Worm (Caenorhabditis elegans) whole organism, L3 larva: Measurements from ENCODE around the gene F29B9.12.

Experiments used
- R02D3.7 ChIP-seq: fragments of 150-350 bp; optimal IDR thresholded peaks from 2 replicates; lab custom pipeline; 2014; ENCODE audit warnings: missing biosample characterization, missing genetic modification characterization
- ZK546.5 ChIP-seq: sonication (generic microtip); optimal IDR thresholded peaks from 2 replicates; lab custom pipeline; 2017; ENCODE audit warnings: missing biosample characterization, missing genetic modification characterization
- aly-2 ChIP-seq: fragments of 150-350 bp; optimal IDR thresholded peaks from 2 replicates; lab custom pipeline; 2014; ENCODE audit warnings: missing biosample characterization, missing genetic modification characterization
- ama-1 ChIP-seq: fragments of 150-350 bp; optimal IDR thresholded peaks from 2 replicates; lab custom pipeline; 2018
- ceh-16 ChIP-seq: sonication (generic microtip); optimal IDR thresholded peaks from 2 replicates; lab custom pipeline; 2017; ENCODE audit warnings: missing biosample characterization, missing genetic modification characterization
- ceh-28 ChIP-seq: fragments of 150-350 bp; optimal IDR thresholded peaks from 2 replicates; lab custom pipeline; 2014; ENCODE audit warnings: missing biosample characterization, missing genetic modification reagents, missing genetic modification characterization
- ceh-82 ChIP-seq: fragments of 150-350 bp; optimal IDR thresholded peaks from 2 replicates; lab custom pipeline; 2014; ENCODE audit warnings: missing biosample characterization, missing genetic modification characterization
- ceh-9 ChIP-seq: sonication (generic microtip); optimal IDR thresholded peaks from 2 replicates; lab custom pipeline; 2018; ENCODE audit warnings: missing biosample characterization, missing genetic modification characterization
- daf-12 ChIP-seq: fragments of 150-350 bp; optimal IDR thresholded peaks from 2 replicates; lab custom pipeline; 2014; ENCODE audit warnings: missing biosample characterization, missing genetic modification reagents, missing genetic modification characterization
- egl-27 ChIP-seq: sonication (generic microtip); optimal IDR thresholded peaks from 4 replicates; lab custom pipeline; 2017; ENCODE audit warnings: missing biosample characterization, missing genetic modification reagents, missing genetic modification characterization
- egl-5 ChIP-seq: fragments of 150-350 bp; optimal IDR thresholded peaks from 2 replicates; lab custom pipeline; 2017; ENCODE audit warnings: missing biosample characterization, missing genetic modification reagents, missing genetic modification characterization, inconsistent platforms
- elt-1 ChIP-seq: fragments of 150-350 bp; optimal IDR thresholded peaks from 2 replicates; lab custom pipeline; 2014; ENCODE audit warnings: missing biosample characterization, missing genetic modification characterization
- elt-2 ChIP-seq: sonication (generic microtip); optimal IDR thresholded peaks from 2 replicates; lab custom pipeline; 2016; ENCODE audit warnings: missing genetic modification reagents, mild to moderate bottlenecking, missing genetic modification characterization, missing compliant biosample characterization
- elt-3 ChIP-seq, 3 experiments: fragments of 150-350 bp in 1 of 3; sonication (generic microtip) in 2 of 3; optimal IDR thresholded peaks; 2 replicates in 2 of 3; 4 replicates in 1 of 3; lab custom pipeline; 2014 to 2017; ENCODE audit warnings: missing biosample characterization in 3 of 3, missing genetic modification characterization in 3 of 3
- eor-1 ChIP-seq, 2 experiments: fragments of 150-350 bp; optimal IDR thresholded peaks; 2 replicates each; lab custom pipeline; 2014 to 2018; ENCODE audit warnings: missing biosample characterization in 2 of 2, missing genetic modification characterization in 2 of 2
- fkh-10 ChIP-seq: sonication (generic microtip); optimal IDR thresholded peaks from 2 replicates; lab custom pipeline; 2017; ENCODE audit warnings: missing biosample characterization, missing genetic modification reagents, missing genetic modification characterization
- fkh-2 ChIP-seq: fragments of 150-350 bp; optimal IDR thresholded peaks from 2 replicates; lab custom pipeline; 2014; ENCODE audit warnings: missing biosample characterization, missing genetic modification reagents, missing genetic modification characterization
- fos-1 ChIP-seq: fragments of 150-350 bp; optimal IDR thresholded peaks from 2 replicates; lab custom pipeline; 2014; ENCODE audit warnings: missing biosample characterization, missing genetic modification characterization
- hmg-11 ChIP-seq: sonication (generic microtip); optimal IDR thresholded peaks from 2 replicates; lab custom pipeline; 2016; ENCODE audit warnings: missing genetic modification characterization, missing compliant biosample characterization
- jun-1 ChIP-seq: fragments of 150-350 bp; optimal IDR thresholded peaks from 2 replicates; lab custom pipeline; 2014; ENCODE audit warnings: missing biosample characterization, missing genetic modification reagents, missing genetic modification characterization
- lin-15B ChIP-seq: fragments of 150-350 bp; optimal IDR thresholded peaks from 2 replicates; lab custom pipeline; 2014; ENCODE audit warnings: missing biosample characterization, missing genetic modification characterization
- lin-39 ChIP-seq: fragments of 150-350 bp; optimal IDR thresholded peaks from 2 replicates; lab custom pipeline; 2018; ENCODE audit warnings: missing biosample characterization, missing genetic modification reagents, missing genetic modification characterization
- lsy-12 ChIP-seq: sonication (generic microtip); optimal IDR thresholded peaks from 2 replicates; lab custom pipeline; 2016; ENCODE audit warnings: mild to moderate bottlenecking, missing genetic modification characterization, missing compliant biosample characterization
- mdl-1 ChIP-seq: fragments of 150-350 bp; optimal IDR thresholded peaks from 2 replicates; lab custom pipeline; 2014; ENCODE audit warnings: missing biosample characterization, missing genetic modification characterization
- mml-1 ChIP-seq: fragments of 150-350 bp; sonication (generic microtip); optimal IDR thresholded peaks from 3 replicates; lab custom pipeline; 2014; ENCODE audit warnings: missing biosample characterization, missing genetic modification characterization
- nfya-1 ChIP-seq: sonication (generic microtip); optimal IDR thresholded peaks from 2 replicates; lab custom pipeline; 2017; ENCODE audit warnings: missing genetic modification characterization, mild to moderate bottlenecking, missing compliant biosample characterization, antibody characterized with exemption, moderate library complexity; ENCODE audit not compliant: insufficient read depth
- nhr-11 ChIP-seq: fragments of 150-350 bp; optimal IDR thresholded peaks from 2 replicates; lab custom pipeline; 2014; ENCODE audit warnings: missing biosample characterization, missing genetic modification characterization
- nhr-12 ChIP-seq: fragments of 150-350 bp; optimal IDR thresholded peaks from 2 replicates; lab custom pipeline; 2014; ENCODE audit warnings: missing biosample characterization, missing genetic modification characterization
- nhr-23 ChIP-seq: fragments of 150-350 bp; optimal IDR thresholded peaks from 2 replicates; lab custom pipeline; 2014; ENCODE audit warnings: missing biosample characterization, missing genetic modification reagents, missing genetic modification characterization
- nhr-237 ChIP-seq: fragments of 150-350 bp; optimal IDR thresholded peaks from 2 replicates; lab custom pipeline; 2014; ENCODE audit warnings: missing biosample characterization, missing genetic modification characterization
- nhr-25 ChIP-seq: sonication (generic microtip); optimal IDR thresholded peaks from 2 replicates; lab custom pipeline; 2017; ENCODE audit warnings: missing biosample characterization, missing genetic modification characterization
- nhr-28 ChIP-seq: fragments of 150-350 bp; optimal IDR thresholded peaks from 2 replicates; lab custom pipeline; 2014; ENCODE audit warnings: missing biosample characterization, missing genetic modification characterization
- nhr-43 ChIP-seq: sonication (generic microtip); optimal IDR thresholded peaks from 2 replicates; lab custom pipeline; 2016; ENCODE audit warnings: mild to moderate bottlenecking, missing genetic modification characterization, missing compliant biosample characterization; ENCODE audit not compliant: poor library complexity, severe bottlenecking
- nhr-67 ChIP-seq: fragments of 150-350 bp; optimal IDR thresholded peaks from 2 replicates; lab custom pipeline; 2014; ENCODE audit warnings: missing biosample characterization, missing genetic modification characterization
- nhr-76 ChIP-seq: fragments of 150-350 bp; sonication (generic microtip); optimal IDR thresholded peaks from 5 replicates; lab custom pipeline; 2014; ENCODE audit warnings: missing biosample characterization, missing genetic modification characterization
- nhr-77 ChIP-seq: fragments of 150-350 bp; optimal IDR thresholded peaks from 2 replicates; lab custom pipeline; 2014; ENCODE audit warnings: missing biosample characterization, missing genetic modification characterization
- pha-4 ChIP-seq: fragments of 150-350 bp; optimal IDR thresholded peaks from 2 replicates; lab custom pipeline; 2014; ENCODE audit warnings: missing biosample characterization, missing genetic modification reagents, missing genetic modification characterization
- pqm-1 ChIP-seq: fragments of 150-350 bp; optimal IDR thresholded peaks from 2 replicates; lab custom pipeline; 2017; ENCODE audit warnings: missing biosample characterization, missing genetic modification characterization, inconsistent platforms
- sea-2 ChIP-seq: fragments of 150-350 bp; sonication (generic microtip); optimal IDR thresholded peaks from 4 replicates; lab custom pipeline; 2014; ENCODE audit warnings: missing biosample characterization, missing genetic modification reagents, missing genetic modification characterization
- skn-1 ChIP-seq: fragments of 150-350 bp; optimal IDR thresholded peaks from 2 replicates; lab custom pipeline; 2014; ENCODE audit warnings: missing biosample characterization, missing genetic modification characterization
- snpc-4 ChIP-seq: fragments of 150-350 bp; optimal IDR thresholded peaks from 2 replicates; lab custom pipeline; 2014; ENCODE audit warnings: missing biosample characterization, missing genetic modification characterization
- tbx-2 ChIP-seq: sonication (generic microtip); optimal IDR thresholded peaks from 2 replicates; lab custom pipeline; 2016; ENCODE audit warnings: mild to moderate bottlenecking, missing genetic modification characterization, missing compliant biosample characterization
- unc-39 ChIP-seq: sonication (generic microtip); optimal IDR thresholded peaks from 4 replicates; lab custom pipeline; 2017; ENCODE audit warnings: missing biosample characterization, missing genetic modification characterization
- unc-62 ChIP-seq: fragments of 150-350 bp; sonication (generic microtip); optimal IDR thresholded peaks from 4 replicates; lab custom pipeline; 2014; ENCODE audit warnings: missing biosample characterization, missing genetic modification reagents, missing genetic modification characterization
- zag-1 ChIP-seq: fragments of 150-350 bp; optimal IDR thresholded peaks from 2 replicates; lab custom pipeline; 2014; ENCODE audit warnings: missing biosample characterization, missing genetic modification characterization
- ztf-11 ChIP-seq: fragments of 150-350 bp; optimal IDR thresholded peaks from 2 replicates; lab custom pipeline; 2014; ENCODE audit warnings: missing biosample characterization, missing genetic modification characterization
- ztf-4 ChIP-seq: fragments of 150-350 bp; optimal IDR thresholded peaks from 2 replicates; lab custom pipeline; 2014; ENCODE audit warnings: missing biosample characterization, missing genetic modification characterization

The F29B9.12 gene

ce11 chrIV:4650624-4651094 is 18.7 kb upstream of the F29B9.12 start, which contains the start of gene ubc-9:
Gene ubc-9, plus strand, starts transcription at chrIV:4651044.
- peak; percentile 71 for TF ChIP-seq pha-4 (tag; lab: Kevin White, UChicago)
- TF ChIP-seq nhr-237 (tag; lab: Kevin White, UChicago) = no peak
- no peak for TF ChIP-seq nhr-11 (tag; lab: Kevin White, UChicago)
- peak; percentile 65 for TF ChIP-seq lin-39
- TF ChIP-seq ceh-9 (tag; lab: Kevin White, UChicago) = no peak
- TF ChIP-seq nhr-23 (tag; lab: Kevin White, UChicago) = peak; percentile 81
- no peak for TF ChIP-seq ztf-4 (tag; lab: Kevin White, UChicago)
- no peak for TF ChIP-seq pqm-1 (tag; lab: Kevin White, UChicago)
- peak; percentile 73 for TF ChIP-seq lin-15B (tag; lab: Kevin White, UChicago)
- peak; percentile 59 for TF ChIP-seq snpc-4 (tag; lab: Kevin White, UChicago)
- no peak for TF ChIP-seq ceh-16 (tag; lab: Kevin White, UChicago)
- no peak for TF ChIP-seq zag-1 (tag; lab: Kevin White, UChicago)
- no peak for TF ChIP-seq mdl-1 (tag; lab: Kevin White, UChicago)
- no peak for TF ChIP-seq sea-2 (GFP tag; lab: Kevin White, UChicago)
- no peak for TF ChIP-seq unc-39
- TF ChIP-seq hmg-11 (tag; lab: Kevin White, UChicago) = peak; percentile 72
- no peak for TF ChIP-seq ZK546.5 (tag; lab: Kevin White, UChicago)
- no peak for TF ChIP-seq nhr-67 (tag; lab: Kevin White, UChicago)
- TF ChIP-seq elt-1 = no peak
- no peak for TF ChIP-seq aly-2 (tag; lab: Kevin White, UChicago)
- TF ChIP-seq R02D3.7 (tag; lab: Kevin White, UChicago) = no peak
- TF ChIP-seq nhr-28 = no peak
- peak; percentile 82 for TF ChIP-seq nfya-1
- TF ChIP-seq lsy-12 (tag; lab: Kevin White, UChicago) = no peak
- TF ChIP-seq elt-2 (tag; lab: Kevin White, UChicago) = peak; percentile 54
- TF ChIP-seq nhr-43 (tag; lab: Kevin White, UChicago) = peak; percentile 61
- TF ChIP-seq fkh-2 (tag; lab: Kevin White, UChicago) = no peak
- TF ChIP-seq nhr-25 (tag; lab: Kevin White, UChicago) = peak; percentile 75
- TF ChIP-seq ama-1 (lab: Kevin White, UChicago) = peak; percentile 55
- TF ChIP-seq unc-62 = no peak
- no peak for TF ChIP-seq eor-1 (tag; optimal IDR thresholded peaks at IDR 0.05; lab: Kevin White, UChicago)
- no peak for TF ChIP-seq fos-1 (tag; lab: Kevin White, UChicago)
- no peak for TF ChIP-seq ceh-82 (tag; lab: Kevin White, UChicago)
- TF ChIP-seq nhr-77 (tag; lab: Kevin White, UChicago) = no peak
- no peak for TF ChIP-seq fkh-10 (GFP tag; lab: Kevin White, UChicago)
- no peak for TF ChIP-seq nhr-12
- TF ChIP-seq ztf-11 = no peak
- TF ChIP-seq egl-5 = peak; percentile 40
- TF ChIP-seq tbx-2 (tag; lab: Kevin White, UChicago) = no peak
- no peak for TF ChIP-seq egl-27
- no peak for TF ChIP-seq elt-3 (tag; optimal IDR thresholded peaks at IDR 0.05; lab: Kevin White, UChicago)
- no peak for TF ChIP-seq nhr-76
- peak; percentile 5 for TF ChIP-seq skn-1 (tag; lab: Kevin White, UChicago)
- TF ChIP-seq ceh-28 (tag; lab: Kevin White, UChicago) = peak; percentile 92
- no peak for TF ChIP-seq mml-1 (tag; lab: Kevin White, UChicago)
- no peak for TF ChIP-seq daf-12 (tag; lab: Kevin White, UChicago)
- TF ChIP-seq jun-1 (tag; lab: Kevin White, UChicago) = peak; percentile 37
